Fruit fly (Drosophila melanogaster) Kc167 (cell line): Measurements from ENCODE around the gene CG14280.

ENCODE experiments used
- Myc ChIP-seq: fragments of >200 bp; optimal IDR thresholded peaks from 2 replicates; lab custom pipeline; 2017; ENCODE audit warnings: missing external identifiers
- h ChIP-seq: fragments of >200 bp; optimal IDR thresholded peaks from 3 replicates; lab custom pipeline; 2018; ENCODE audit warnings: missing external identifiers
- ttk ChIP-seq: sonication (Bioruptor generic); optimal IDR thresholded peaks from 2 replicates; lab custom pipeline; 2017; ENCODE audit warnings: missing external identifiers

DNA sequence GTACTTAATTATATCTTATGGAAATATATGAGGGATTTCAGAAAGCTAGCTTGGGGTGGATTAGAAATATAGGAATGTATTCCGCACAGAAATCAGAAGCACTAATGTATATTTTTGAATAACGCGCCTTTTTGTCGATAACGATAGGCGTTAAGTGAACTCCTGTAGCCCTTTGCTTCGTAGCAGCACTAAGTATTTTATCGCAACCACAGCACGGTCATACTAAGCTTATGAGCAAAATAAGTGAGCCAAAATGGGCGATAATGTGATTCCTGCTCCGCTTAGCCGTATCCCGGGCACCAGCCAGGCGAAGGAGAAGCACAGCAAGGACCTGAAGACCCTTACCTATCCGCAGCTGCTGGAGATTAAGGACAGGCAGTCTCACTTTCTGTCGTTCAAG is 27.3 kb upstream of the CG14280 start, which contains the start of the genes CG5250 and Polr2M:
- no peak for TF ChIP-seq Myc (lab: Kevin White, UChicago)
- TF ChIP-seq h, result no peak
- TF ChIP-seq ttk (lab: Kevin White, UChicago), result no peak
